Worm (Caenorhabditis elegans): Measurements from ENCODE around the gene gly-13.

The gly-13 gene

DNA sequence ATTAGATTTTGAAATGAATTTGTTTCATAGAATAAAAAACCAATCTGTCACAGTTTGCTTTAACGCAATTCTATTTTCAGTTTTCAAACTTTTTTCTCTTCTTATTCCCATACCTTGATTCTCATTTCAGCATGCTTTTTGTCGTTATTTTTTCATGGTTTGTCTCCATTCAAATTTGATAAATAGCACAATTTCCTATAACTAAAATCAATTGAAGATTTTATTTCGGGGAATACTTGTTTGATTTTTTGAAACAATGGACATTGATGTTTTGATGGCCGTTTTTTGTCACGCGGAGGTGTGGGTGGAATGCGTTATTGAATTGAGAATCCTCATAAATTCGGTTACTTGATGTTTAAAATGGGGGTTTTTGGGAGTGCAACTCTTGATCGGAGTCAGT, 13.4 kb downstream of the gly-13 start, which contains the start of gene B0416.11:
Gene B0416.11 (minus strand): TSS at position 101 of the 400 bp plus-strand sequence.
- no peak for TF ChIP-seq pqm-1 (tag; optimal IDR thresholded peaks at IDR 0.05)
- TF ChIP-seq hlh-8 (tag; optimal IDR thresholded peaks at IDR 0.05), result no peak
- TF ChIP-seq ahr-1 (tag; optimal IDR thresholded peaks at IDR 0.05), result no peak
- no peak for TF ChIP-seq pros-1 (tag; optimal IDR thresholded peaks at IDR 0.05)
- no peak for TF ChIP-seq F13H6.1 (tag; optimal IDR thresholded peaks at IDR 0.05)
- no peak for TF ChIP-seq madf-2 (tag; optimal IDR thresholded peaks at IDR 0.05)
- TF ChIP-seq C38D4.7 (GFP tag; optimal IDR thresholded peaks at IDR 0.05), result no peak
- no peak for TF ChIP-seq ceh-24 (tag; optimal IDR thresholded peaks at IDR 0.05)

DNA sequence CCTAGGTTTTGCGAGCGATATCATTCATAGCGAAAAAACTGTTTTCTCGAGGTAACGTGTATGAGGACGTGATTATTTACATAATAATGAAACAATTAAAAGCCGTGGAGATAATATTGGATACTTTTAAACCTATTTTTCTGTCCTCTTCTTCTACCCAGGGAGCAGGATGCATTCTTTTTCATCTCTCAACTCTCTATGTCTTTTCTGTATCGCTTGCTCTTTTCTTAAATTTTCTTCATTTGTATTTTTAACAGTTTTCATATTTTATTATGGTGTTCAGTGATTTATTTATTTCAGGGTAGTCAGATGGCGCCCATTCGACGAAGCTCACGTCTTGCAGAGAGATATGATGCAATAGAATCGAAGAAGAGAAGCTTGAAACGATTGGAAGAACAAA, 17.8 kb downstream of the gly-13 start, which contains the start of gene B0416.4:
Gene B0416.4 (plus strand): TSS at position 301 of the 400 bp plus-strand sequence.
- TF ChIP-seq pag-3 (tag; optimal IDR thresholded peaks at IDR 0.05; ENCODE audit: borderline replicate concordance) (no peak), elt-2 (tag; optimal IDR thresholded peaks at IDR 0.05) (no peak), K09A11.1 (tag; optimal IDR thresholded peaks at IDR 0.05; ENCODE audit: insufficient read depth) (no peak), T23F11.4 (GFP tag; optimal IDR thresholded peaks at IDR 0.05) (no peak), C08G9.2 (tag; optimal IDR thresholded peaks at IDR 0.05) (no peak), ceh-45 (GFP tag; IDR thresholded peaks at IDR 0.05) (no peak), fax-1 (tag; optimal IDR thresholded peaks at IDR 0.05) (no peak), gmeb-2 (tag; optimal IDR thresholded peaks at IDR 0.05) (no peak), ceh-22 (tag; optimal IDR thresholded peaks at IDR 0.05) (no peak), C38D4.7 (GFP tag; optimal IDR thresholded peaks at IDR 0.05) (no peak), fkh-10 (GFP tag; optimal IDR thresholded peaks at IDR 0.05) (no peak), madf-2 (tag; optimal IDR thresholded peaks at IDR 0.05) (no peak), unc-3 (GFP tag; conservative IDR thresholded peaks at IDR 0.05) (no peak), unc-3 (tag; optimal IDR thresholded peaks at IDR 0.05) (no peak), hlh-8 (tag; optimal IDR thresholded peaks at IDR 0.05) (no peak), ceh-18 (tag; optimal IDR thresholded peaks at IDR 0.05) (no peak), unc-86 (tag; optimal IDR thresholded peaks at IDR 0.05) (no peak), pha-2 (tag; optimal IDR thresholded peaks at IDR 0.05) (no peak), ttx-3 (tag; optimal IDR thresholded peaks at IDR 0.05) (no peak)

DNA sequence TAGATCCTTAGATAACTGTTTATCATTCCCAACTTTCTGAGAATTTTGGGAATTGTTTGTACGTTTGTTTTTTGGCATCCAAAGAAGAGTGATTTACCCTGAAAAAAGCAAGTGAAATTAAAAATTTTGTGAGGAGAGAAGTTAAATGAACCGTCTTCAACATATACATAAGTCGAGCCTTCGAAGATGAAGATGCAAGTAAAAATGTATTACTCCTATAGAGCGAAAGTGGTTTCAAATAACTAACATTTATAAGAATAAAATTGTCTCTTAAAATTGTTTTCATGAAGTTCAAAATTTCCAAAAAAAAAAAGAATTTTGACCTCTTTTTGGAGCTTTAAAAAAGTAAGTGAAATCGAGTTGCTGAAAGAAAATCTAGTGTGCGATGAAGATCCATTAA, 21.8 kb downstream of the gly-13 start, which contains the start of gene B0416.10:
Gene B0416.10 (minus strand): TSS at position 101 of the 400 bp plus-strand sequence.
- TF ChIP-seq mec-3 (tag; optimal IDR thresholded peaks at IDR 0.05; ENCODE audit: borderline replicate concordance), result no peak
- TF ChIP-seq unc-42 (tag; optimal IDR thresholded peaks at IDR 0.05), result no peak
- no peak for TF ChIP-seq eyg-1 (tag; optimal IDR thresholded peaks at IDR 0.05)
- TF ChIP-seq lin-11 (tag; optimal IDR thresholded peaks at IDR 0.05), result no peak
- TF ChIP-seq fax-1 (tag; optimal IDR thresholded peaks at IDR 0.05), result no peak
- no peak for TF ChIP-seq ceh-2 (tag; optimal IDR thresholded peaks at IDR 0.05)
- no peak for TF ChIP-seq pat-9 (tag; optimal IDR thresholded peaks at IDR 0.05)
- no peak for TF ChIP-seq ceh-45 (GFP tag; IDR thresholded peaks at IDR 0.05)

DNA sequence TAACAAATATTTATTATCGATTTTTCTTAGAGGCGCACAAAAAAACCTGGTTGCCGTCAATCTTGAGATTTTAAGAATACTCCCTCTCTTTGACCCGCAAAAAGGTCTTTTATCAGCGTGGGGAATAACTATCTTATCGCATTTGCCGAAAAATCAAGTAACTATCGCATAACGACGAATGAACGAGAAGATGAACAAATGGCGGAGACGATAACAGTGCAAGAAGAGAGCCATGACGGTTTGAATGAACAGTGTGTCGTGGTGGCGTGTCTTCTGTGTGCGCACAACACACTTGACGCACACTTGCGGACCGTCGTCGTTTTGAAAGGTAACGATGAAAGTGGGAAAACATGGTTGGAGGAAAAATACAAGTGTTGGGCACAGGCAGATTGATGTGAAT, 24.5 kb downstream of the gly-13 start:
- TF ChIP-seq zip-5 (tag; optimal IDR thresholded peaks at IDR 0.05), result no peak
- no peak for TF ChIP-seq gmeb-2 (tag; optimal IDR thresholded peaks at IDR 0.05)
- TF ChIP-seq elt-2 (tag; optimal IDR thresholded peaks at IDR 0.05), result peak; percentile 96

DNA sequence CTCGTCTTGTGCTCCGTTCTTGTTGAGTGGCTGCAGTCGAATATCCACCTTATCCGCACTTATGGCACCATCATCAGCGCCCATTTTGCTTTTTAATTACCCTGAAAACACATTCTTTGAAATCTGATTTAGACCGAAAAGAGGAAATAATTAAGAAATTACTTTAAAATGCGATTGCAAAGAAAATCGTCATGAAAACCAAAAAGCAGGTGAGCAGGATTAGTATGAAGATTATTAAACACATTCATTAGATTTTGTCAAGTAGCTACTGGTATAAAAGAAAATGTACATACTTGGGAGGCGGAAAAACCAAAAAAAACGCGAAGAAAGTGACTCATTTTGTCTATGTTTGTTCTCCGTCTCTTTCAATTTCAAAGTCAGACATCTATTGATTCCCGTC, 25.7 kb downstream of the gly-13 start, which contains the start of gene B0416.5:
Gene B0416.5 (minus strand): TSS at position 101 of the 400 bp plus-strand sequence.
- no peak for TF ChIP-seq elt-4 (tag; optimal IDR thresholded peaks at IDR 0.05)
- no peak for TF ChIP-seq pax-1 (tag; optimal IDR thresholded peaks at IDR 0.05)
- TF ChIP-seq sox-2 (GFP tag; IDR thresholded peaks at IDR 0.05), result no peak
- TF ChIP-seq ceh-2 (tag; optimal IDR thresholded peaks at IDR 0.05), result no peak
